3 fruit fly cellular contexts compared by ENCODE assay signal in the genomic region with DNA sequence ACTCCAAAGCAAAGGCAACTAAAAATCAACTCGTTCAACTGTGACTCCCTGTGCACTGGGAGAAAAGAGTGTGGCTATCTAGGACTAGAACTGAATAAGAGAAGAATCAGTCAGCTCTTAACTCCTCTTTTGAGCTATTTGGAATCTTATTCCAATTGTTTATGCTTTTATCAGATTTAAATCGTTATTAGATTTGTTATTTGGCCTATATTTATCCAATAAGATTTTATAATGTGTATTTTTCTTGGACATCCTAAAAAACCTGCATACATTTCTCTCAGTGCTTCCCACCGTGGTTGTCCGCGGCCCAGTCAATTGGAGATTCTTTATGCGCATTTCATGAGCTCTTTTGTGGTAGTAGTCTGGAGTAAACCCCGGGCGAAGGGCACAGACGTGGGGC.
TF ChIP-seq lines count a peak whose summit lies in the region.

No protein-coding gene starts in this region.

TF ChIP-seq in whole organism, embryonic, 481 proteins besides CTCF, POLR2A, EP300 and RAD21 (continued from another document and continues in another):
- peak; percentile 59 for TF ChIP-seq HHEX (GFP tag; optimal IDR thresholded peaks at IDR 0.05; lab: Kevin White, UChicago)
- TF ChIP-seq CG10979 (tag; optimal IDR thresholded peaks at IDR 0.05; lab: Kevin White, UChicago) = peak; percentile 73
- TF ChIP-seq hth (optimal IDR thresholded peaks at IDR 0.05; lab: Kevin White, UChicago) = no peak
- peak; percentile 20 for TF ChIP-seq CG1792 (GFP tag; optimal IDR thresholded peaks at IDR 0.05; lab: Kevin White, UChicago)
- TF ChIP-seq CG16813 (GFP tag; IDR thresholded peaks at IDR 0.05; lab: Robert Waterston, UW; ENCODE audit: partially characterized antibody) = no peak
- TF ChIP-seq NFAT (GFP tag; IDR thresholded peaks at IDR 0.05; lab: Robert Waterston, UW) = no peak
- no peak for TF ChIP-seq knrl (GFP tag; IDR thresholded peaks at IDR 0.05; lab: Robert Waterston, UW; ENCODE audit: partially characterized antibody)
- no peak for TF ChIP-seq CG14965 (GFP tag; optimal IDR thresholded peaks at IDR 0.05; lab: Kevin White, UChicago; ENCODE audit: borderline replicate concordance)
- TF ChIP-seq sd (tag; optimal IDR thresholded peaks at IDR 0.05; lab: Kevin White, UChicago) = no peak
- peak; percentile 73 for TF ChIP-seq CG12391 (tag; optimal IDR thresholded peaks at IDR 0.05; lab: Kevin White, UChicago)
- TF ChIP-seq HLH3B (GFP tag; IDR thresholded peaks at IDR 0.05; lab: Robert Waterston, UW) = peak; percentile 57
- TF ChIP-seq CG14860 (GFP tag; IDR thresholded peaks at IDR 0.05; lab: Robert Waterston, UW; ENCODE audit: partially characterized antibody) = no peak
- peak; percentile 20 for TF ChIP-seq CG9437 (GFP tag; optimal IDR thresholded peaks at IDR 0.05; lab: Kevin White, UChicago)
- peak; percentile 75 for TF ChIP-seq Rfx (GFP tag; IDR thresholded peaks at IDR 0.05; lab: Robert Waterston, UW)
- peak; percentile 19 for TF ChIP-seq CG12744 (GFP tag; optimal IDR thresholded peaks at IDR 0.05; lab: Kevin White, UChicago)
- peak; percentile 20 for TF ChIP-seq CG18011 (GFP tag; optimal IDR thresholded peaks at IDR 0.05; lab: Kevin White, UChicago)
- TF ChIP-seq sna (GFP tag; IDR thresholded peaks at IDR 0.05; lab: Robert Waterston, UW; ENCODE audit: partially characterized antibody) = no peak
- peak; percentile 10 for TF ChIP-seq CG4854 (GFP tag; optimal IDR thresholded peaks at IDR 0.05; lab: Kevin White, UChicago)
- peak; percentile 72 for TF ChIP-seq Hsf (GFP tag; optimal IDR thresholded peaks at IDR 0.05; lab: Kevin White, UChicago)
- TF ChIP-seq E2f1 (GFP tag; IDR thresholded peaks at IDR 0.05; lab: Robert Waterston, UW) = peak; percentile 70
- no peak for TF ChIP-seq CkIIα-i1 (GFP tag; IDR thresholded peaks at IDR 0.05; lab: Robert Waterston, UW)
- no peak for TF ChIP-seq CG8388 (GFP tag; optimal IDR thresholded peaks at IDR 0.05; lab: Kevin White, UChicago)
- 0 out of 2 replicates have a peak, but pooled peaks have one; percentile 26 for TF ChIP-seq CG11696 (GFP tag; IDR thresholded peaks at IDR 0.05; lab: Robert Waterston, UW)
- no peak for TF ChIP-seq crol (GFP tag; IDR thresholded peaks at IDR 0.05; lab: Robert Waterston, UW)
- peak; percentile 58 for TF ChIP-seq D19A (tag; optimal IDR thresholded peaks at IDR 0.05; lab: Kevin White, UChicago)
- TF ChIP-seq CG15479 (GFP tag; optimal IDR thresholded peaks at IDR 0.05; lab: Kevin White, UChicago) = no peak
- no peak for TF ChIP-seq CG16779 (GFP tag; IDR thresholded peaks at IDR 0.05; lab: Robert Waterston, UW)
- no peak for TF ChIP-seq CG11398 (GFP tag; optimal IDR thresholded peaks at IDR 0.05; lab: Kevin White, UChicago)
- TF ChIP-seq CG15073 (GFP tag; optimal IDR thresholded peaks at IDR 0.05; lab: Kevin White, UChicago) = no peak
- peak; percentile 76 for TF ChIP-seq CG30403 (GFP tag; optimal IDR thresholded peaks at IDR 0.05; lab: Kevin White, UChicago)
- peak; percentile 3 for TF ChIP-seq her (GFP tag; optimal IDR thresholded peaks at IDR 0.05; lab: Kevin White, UChicago)
- TF ChIP-seq CG31224 (GFP tag; IDR thresholded peaks at IDR 0.05; lab: Robert Waterston, UW) = no peak
- TF ChIP-seq mirr (GFP tag; optimal IDR thresholded peaks at IDR 0.05; lab: Kevin White, UChicago) = no peak
- TF ChIP-seq CG12236 (GFP tag; optimal IDR thresholded peaks at IDR 0.05; lab: Kevin White, UChicago) = peak; percentile 28
- peak; percentile 18 for TF ChIP-seq org-1 (GFP tag; optimal IDR thresholded peaks at IDR 0.05; lab: Kevin White, UChicago)
- peak; percentile 48; the same call in 1 of the 2 replicates for TF ChIP-seq CG17328 (GFP tag; IDR thresholded peaks at IDR 0.05; lab: Robert Waterston, UW)
- TF ChIP-seq CG42726 (GFP tag; IDR thresholded peaks at IDR 0.05; lab: Robert Waterston, UW; ENCODE audit: partially characterized antibody) = no peak
- no peak for TF ChIP-seq gcm2 (GFP tag; optimal IDR thresholded peaks at IDR 0.05; lab: Kevin White, UChicago)
- TF ChIP-seq CG3281 (GFP tag; optimal IDR thresholded peaks at IDR 0.05; lab: Kevin White, UChicago) = no peak
- TF ChIP-seq Nf-YA (GFP tag; IDR thresholded peaks at IDR 0.05; lab: Robert Waterston, UW) = 0 out of 2 replicates have a peak, but pooled peaks have one; percentile 43
- TF ChIP-seq dmrt99B (tag; optimal IDR thresholded peaks at IDR 0.05; lab: Kevin White, UChicago) = peak; percentile 77

TF ChIP-seq in whole organism, prepupa, 60 proteins besides CTCF, POLR2A, EP300 and RAD21 (continued from another document):
- peak; percentile 74 to 85 for TF ChIP-seq salr (GFP tag; optimal IDR thresholded peaks at IDR 0.05; lab: Kevin White, UChicago)
- TF ChIP-seq Lpt (GFP tag; optimal IDR thresholded peaks at IDR 0.05; lab: Kevin White, UChicago) = peak; percentile 77
- TF ChIP-seq CG10669 (GFP tag; optimal IDR thresholded peaks at IDR 0.05; lab: Kevin White, UChicago) = peak; percentile 94
- TF ChIP-seq CG11762 (GFP tag; optimal IDR thresholded peaks at IDR 0.05; lab: Kevin White, UChicago; ENCODE audit: insufficient read depth) = peak; percentile 90
- peak; percentile 92 for TF ChIP-seq Met (GFP tag; optimal IDR thresholded peaks at IDR 0.05; lab: Kevin White, UChicago)
- peak; percentile 91 for TF ChIP-seq net (GFP tag; optimal IDR thresholded peaks at IDR 0.05; lab: Kevin White, UChicago)
- peak; percentile 38 for TF ChIP-seq dac (GFP tag; optimal IDR thresholded peaks at IDR 0.05; lab: Kevin White, UChicago)
- TF ChIP-seq CG11294 (GFP tag; IDR thresholded peaks at IDR 0.05; lab: Robert Waterston, UW) = peak; percentile 74
- TF ChIP-seq CG4318 (GFP tag; optimal IDR thresholded peaks at IDR 0.05; lab: Kevin White, UChicago) = peak; percentile 66
- peak; percentile 82 for TF ChIP-seq CG9139 (GFP tag; optimal IDR thresholded peaks at IDR 0.05; lab: Kevin White, UChicago)
- peak; percentile 80 for TF ChIP-seq CG16779 (tag; optimal IDR thresholded peaks at IDR 0.05; lab: Kevin White, UChicago)
- TF ChIP-seq Sox15 (GFP tag; optimal IDR thresholded peaks at IDR 0.05; lab: Kevin White, UChicago) = peak; percentile 88
- TF ChIP-seq esn (GFP tag; optimal IDR thresholded peaks at IDR 0.05; lab: Kevin White, UChicago) = peak; percentile 95
- TF ChIP-seq Hr39 (GFP tag; optimal IDR thresholded peaks at IDR 0.05; lab: Kevin White, UChicago) = peak; percentile 93
- TF ChIP-seq CG6792 (GFP tag; optimal IDR thresholded peaks at IDR 0.05; lab: Kevin White, UChicago) = peak; percentile 92
- TF ChIP-seq cyc (GFP tag; optimal IDR thresholded peaks at IDR 0.05; lab: Kevin White, UChicago) = peak; percentile 92
- TF ChIP-seq CG34406 (GFP tag; optimal IDR thresholded peaks at IDR 0.05; lab: Kevin White, UChicago) = peak; percentile 91
- peak; percentile 93 for TF ChIP-seq OdsH (GFP tag; optimal IDR thresholded peaks at IDR 0.05; lab: Kevin White, UChicago)
- peak; percentile 93 for TF ChIP-seq Sox102F (GFP tag; optimal IDR thresholded peaks at IDR 0.05; lab: Kevin White, UChicago)
- peak; percentile 93 for TF ChIP-seq spab (GFP tag; optimal IDR thresholded peaks at IDR 0.05; lab: Kevin White, UChicago)
- TF ChIP-seq achi (GFP tag; optimal IDR thresholded peaks at IDR 0.05; lab: Kevin White, UChicago) = peak; percentile 91
- peak; percentile 94 for TF ChIP-seq CG3919 (GFP tag; optimal IDR thresholded peaks at IDR 0.05; lab: Kevin White, UChicago)
- peak; percentile 95 for TF ChIP-seq CG3032 (tag; optimal IDR thresholded peaks at IDR 0.05; lab: Kevin White, UChicago)
- peak; percentile 64 for TF ChIP-seq Blimp-1 (GFP tag; optimal IDR thresholded peaks at IDR 0.05; lab: Kevin White, UChicago)
- peak; percentile 93 for TF ChIP-seq Eip75B (GFP tag; optimal IDR thresholded peaks at IDR 0.05; lab: Kevin White, UChicago)
- TF ChIP-seq Ets96B (tag; optimal IDR thresholded peaks at IDR 0.05; lab: Kevin White, UChicago) = peak; percentile 95
- peak; percentile 90 for TF ChIP-seq CG8319 (GFP tag; optimal IDR thresholded peaks at IDR 0.05; lab: Kevin White, UChicago)
- TF ChIP-seq Eip78C (GFP tag; lab: Kevin White, UChicago) = peak; percentile 99
- TF ChIP-seq Eip93F (GFP tag; optimal IDR thresholded peaks at IDR 0.05; lab: Kevin White, UChicago) = peak; percentile 29
- peak; percentile 74 for TF ChIP-seq CG6276 (GFP tag; optimal IDR thresholded peaks at IDR 0.05; lab: Kevin White, UChicago)
- TF ChIP-seq acj6 (GFP tag; optimal IDR thresholded peaks at IDR 0.05; lab: Kevin White, UChicago) = peak; percentile 95
- TF ChIP-seq ss (GFP tag; optimal IDR thresholded peaks at IDR 0.05; lab: Kevin White, UChicago) = peak; percentile 90 to 94
- peak; percentile 74 for TF ChIP-seq CG6854 (GFP tag; optimal IDR thresholded peaks at IDR 0.05; lab: Kevin White, UChicago)
- TF ChIP-seq Ets21C (GFP tag; optimal IDR thresholded peaks at IDR 0.05; lab: Kevin White, UChicago) = peak; percentile 83
- peak; percentile 93 for TF ChIP-seq fd59A (GFP tag; optimal IDR thresholded peaks at IDR 0.05; lab: Kevin White, UChicago)
- peak; percentile 92 for TF ChIP-seq dsx (GFP tag; optimal IDR thresholded peaks at IDR 0.05; lab: Kevin White, UChicago; ENCODE audit: poor library complexity, severe bottlenecking)
- TF ChIP-seq CG7368 (GFP tag; optimal IDR thresholded peaks at IDR 0.05; lab: Kevin White, UChicago) = peak; percentile 88

TF ChIP-seq in whole organism, wandering third instar larva, 38 proteins besides CTCF, POLR2A, EP300 and RAD21 (continued from another document):
- TF ChIP-seq brk (GFP tag; optimal IDR thresholded peaks at IDR 0.05; lab: Kevin White, UChicago) (peak; percentile 85), Jra (GFP tag; optimal IDR thresholded peaks at IDR 0.05; lab: Kevin White, UChicago) (peak; percentile 61), Mio (GFP tag; optimal IDR thresholded peaks at IDR 0.05; lab: Kevin White, UChicago) (no peak)
